Worm (Caenorhabditis elegans): ENCODE data around the gene F54F2.14.

Gene F54F2.14

DNA sequence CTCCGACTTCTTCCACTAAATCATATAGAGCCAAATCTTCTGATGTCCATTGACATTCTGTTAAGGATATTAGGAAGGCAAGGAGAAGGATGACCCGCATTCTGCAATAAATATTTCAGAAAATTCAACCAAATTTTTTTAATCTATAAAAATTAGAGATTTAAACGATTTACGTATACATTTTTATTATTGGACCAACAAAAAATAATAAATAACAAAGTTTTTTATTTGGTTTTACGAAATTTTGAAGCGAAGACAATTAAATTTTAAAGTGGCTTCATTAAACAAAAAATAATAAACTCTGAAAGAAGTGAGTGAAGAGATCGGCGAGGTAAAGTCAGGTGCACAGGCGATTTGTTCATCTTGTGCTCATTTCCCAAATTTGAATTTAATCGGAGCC lies 35.8 kb downstream of the F54F2.14 start, which contains the start of gene F54F2.9:
F54F2.9 (minus strand) TSS at position 101 of the 400 bp plus-strand sequence.
- TF ChIP-seq sdz-12 (GFP tag; optimal IDR thresholded peaks at IDR 0.05) = no peak
- no peak for TF ChIP-seq zag-1 (tag; optimal IDR thresholded peaks at IDR 0.05)
- no peak for TF ChIP-seq lin-38 (GFP tag; IDR thresholded peaks at IDR 0.05)
- TF ChIP-seq hmg-1.1 (GFP tag; IDR thresholded peaks at IDR 0.05) = no peak
- no peak for TF ChIP-seq ztf-7 (tag; optimal IDR thresholded peaks at IDR 0.05)
- TF ChIP-seq unc-130 (GFP tag; optimal IDR thresholded peaks at IDR 0.05) = no peak
- no peak for TF ChIP-seq gei-8 (GFP tag; optimal IDR thresholded peaks at IDR 0.05)
- no peak for TF ChIP-seq daf-16 (GFP tag; optimal IDR thresholded peaks at IDR 0.05)
- no peak for TF ChIP-seq daf-16 (tag; optimal IDR thresholded peaks at IDR 0.05)
- TF ChIP-seq mxl-2 (GFP tag; conservative IDR thresholded peaks at IDR 0.05) = no peak
- no peak for TF ChIP-seq set-16 (GFP tag; IDR thresholded peaks at IDR 0.05)
- TF ChIP-seq aha-1 (tag) = no peak
- no peak for TF ChIP-seq nhr-111 (GFP tag; optimal IDR thresholded peaks at IDR 0.05)
- TF ChIP-seq vab-7 (GFP tag; IDR thresholded peaks at IDR 0.05) = no peak
- TF ChIP-seq nhr-25 (tag; optimal IDR thresholded peaks at IDR 0.05; ENCODE audit: borderline replicate concordance, insufficient read depth) = no peak
- TF ChIP-seq pqm-1 (tag; optimal IDR thresholded peaks at IDR 0.05) = no peak
- no peak for TF ChIP-seq php-3 (GFP tag; IDR thresholded peaks at IDR 0.05)
- no peak for TF ChIP-seq lim-7 (GFP tag; IDR thresholded peaks at IDR 0.05)
- TF ChIP-seq ctbp-1 (GFP tag; IDR thresholded peaks at IDR 0.05) = no peak

- TF ChIP-seq lin-1 (GFP tag; IDR thresholded peaks at IDR 0.05) (no peak), mdt-29 (GFP tag; IDR thresholded peaks at IDR 0.05) (no peak), duxl-1 (tag; optimal IDR thresholded peaks at IDR 0.05; ENCODE audit: poor library complexity) (no peak), nhr-6 (tag; optimal IDR thresholded peaks at IDR 0.05) (no peak), tag-97 (GFP tag; IDR thresholded peaks at IDR 0.05) (no peak), egl-27 (tag; optimal IDR thresholded peaks at IDR 0.05) (no peak), daf-12 (tag; optimal IDR thresholded peaks at IDR 0.05) (no peak), daf-19 (GFP tag; conservative IDR thresholded peaks at IDR 0.05) (no peak), zfp-3 (GFP tag; conservative IDR thresholded peaks at IDR 0.05) (no peak), ceh-44 (GFP tag; IDR thresholded peaks at IDR 0.05) (no peak), sdz-12 (GFP tag; optimal IDR thresholded peaks at IDR 0.05) (no peak), R02D3.7 (tag; optimal IDR thresholded peaks at IDR 0.05) (no peak), fkh-10 (GFP tag; optimal IDR thresholded peaks at IDR 0.05) (no peak), fos-1 (tag; optimal IDR thresholded peaks at IDR 0.05) (no peak), set-16 (GFP tag; IDR thresholded peaks at IDR 0.05) (no peak), mes-2 (tag; optimal IDR thresholded peaks at IDR 0.05; ENCODE audit: poor library complexity, severe bottlenecking) (peak; percentile 82), unc-130 (GFP tag; optimal IDR thresholded peaks at IDR 0.05) (no peak), hif-1 (tag; optimal IDR thresholded peaks at IDR 0.05) (peak in 1 of 2 experiments; percentile 8), dpl-1 (GFP tag; optimal IDR thresholded peaks at IDR 0.05) (peak; percentile 13), spr-3 (GFP tag; optimal IDR thresholded peaks at IDR 0.05) (no peak), lsy-2 (tag; optimal IDR thresholded peaks at IDR 0.05) (peak in 1 of 2 experiments; percentile 44), zip-11 (GFP tag; IDR thresholded peaks at IDR 0.05) (no peak)
Measured at ce11 chrIII:8829245-8829644, 37.9 kb downstream of the F54F2.14 start, which contains the start of gene F44E2.3. Gene F44E2.3 (minus strand): TSS chrIII:8829305.

ce11 chrIII:8831059-8831750 lies 39.9 kb downstream of the F54F2.14 start, which contains the start of gene F44E2.10:
Gene F44E2.10 (minus strand): TSS chrIII:8831109.
- peak in 1 of 2 experiments; percentile 18 for TF ChIP-seq lsy-2 (tag; optimal IDR thresholded peaks at IDR 0.05)
- no peak for TF ChIP-seq ceh-20 (GFP tag; IDR thresholded peaks at IDR 0.05)
